Worm (Caenorhabditis elegans) whole organism, late embryonic: ENCODE measurements around the gene ebp-2.
"Not testable (repeated sequence)": the region's sequence is repeated elsewhere in the genome, so short reads cannot be mapped to it uniquely, and the experiment has no call there.

ENCODE experiments used
- C08G9.2 ChIP-seq: sonication (generic microtip); optimal IDR thresholded peaks from 2 replicates; lab custom pipeline; 2016; ENCODE audit warnings: mild to moderate bottlenecking, missing genetic modification characterization, moderate library complexity, missing compliant biosample characterization
- T23F11.4 ChIP-seq: fragments of 200-800 bp; sonication (Bioruptor generic); optimal IDR thresholded peaks from 2 replicates; lab custom pipeline; 2018; ENCODE audit warnings: mild to moderate bottlenecking, missing genetic modification characterization, missing compliant biosample characterization
- ama-1 ChIP-seq: fragments of 150-350 bp; optimal IDR thresholded peaks from 2 replicates; lab custom pipeline; 2014
- ceh-18 ChIP-seq: sonication (generic microtip); optimal IDR thresholded peaks from 2 replicates; lab custom pipeline; 2016; ENCODE audit warnings: missing genetic modification characterization, missing compliant biosample characterization
- ceh-19 ChIP-seq: fragments of 200-800 bp; sonication (Bioruptor generic); optimal IDR thresholded peaks from 2 replicates; lab custom pipeline; 2018; ENCODE audit warnings: mild to moderate bottlenecking, missing genetic modification characterization, missing compliant biosample characterization
- ceh-2 ChIP-seq: sonication (generic microtip); optimal IDR thresholded peaks from 2 replicates; lab custom pipeline; 2016; ENCODE audit warnings: missing genotype, missing genetic modification characterization, missing compliant biosample characterization
- ceh-22 ChIP-seq: sonication (generic microtip); optimal IDR thresholded peaks from 2 replicates; lab custom pipeline; 2017; ENCODE audit warnings: missing biosample characterization, missing genetic modification characterization
- ceh-31 ChIP-seq: sonication (generic microtip); optimal IDR thresholded peaks from 2 replicates; lab custom pipeline; 2016; ENCODE audit warnings: missing genetic modification characterization, missing compliant biosample characterization
- ceh-34 ChIP-seq: sonication (generic microtip); optimal IDR thresholded peaks from 2 replicates; lab custom pipeline; 2016; ENCODE audit warnings: mild to moderate bottlenecking, missing genetic modification characterization, missing compliant biosample characterization
- ceh-48 ChIP-seq: sonication (generic microtip); optimal IDR thresholded peaks from 2 replicates; lab custom pipeline; 2016; ENCODE audit warnings: missing genetic modification characterization, inconsistent platforms, missing compliant biosample characterization
- che-1 ChIP-seq: sonication (generic microtip); optimal IDR thresholded peaks from 2 replicates; lab custom pipeline; 2016; ENCODE audit warnings: mild to moderate bottlenecking, missing genetic modification characterization, missing compliant biosample characterization
- dmd-4 ChIP-seq: sonication (generic microtip); optimal IDR thresholded peaks from 2 replicates; lab custom pipeline; 2016; ENCODE audit warnings: borderline replicate concordance, missing genetic modification characterization, missing compliant biosample characterization
- dve-1 ChIP-seq: sonication (generic microtip); optimal IDR thresholded peaks from 2 replicates; lab custom pipeline; 2017; ENCODE audit warnings: antibody characterized with exemption, mild to moderate bottlenecking, missing genetic modification characterization, missing compliant biosample characterization
- elt-2 ChIP-seq: sonication (generic microtip); optimal IDR thresholded peaks from 2 replicates; lab custom pipeline; 2016; ENCODE audit warnings: missing genetic modification reagents, missing genetic modification characterization, missing compliant biosample characterization
- ets-4 ChIP-seq: sonication (generic microtip); optimal IDR thresholded peaks from 2 replicates; lab custom pipeline; 2016; ENCODE audit warnings: missing genetic modification characterization, missing compliant biosample characterization
- eyg-1 ChIP-seq: sonication (generic microtip); optimal IDR thresholded peaks from 2 replicates; lab custom pipeline; 2016; ENCODE audit warnings: missing genotype, missing genetic modification characterization, missing compliant biosample characterization
- fkh-10 ChIP-seq: fragments of 150-350 bp; optimal IDR thresholded peaks from 2 replicates; lab custom pipeline; 2014; ENCODE audit warnings: missing biosample characterization, missing genetic modification reagents, missing genetic modification characterization
- fkh-6 ChIP-seq: sonication (generic microtip); optimal IDR thresholded peaks from 2 replicates; lab custom pipeline; 2016; ENCODE audit warnings: missing genetic modification characterization, missing compliant biosample characterization
- gmeb-2 ChIP-seq: sonication (generic microtip); optimal IDR thresholded peaks from 2 replicates; lab custom pipeline; 2016; ENCODE audit warnings: missing genetic modification characterization, inconsistent platforms, missing compliant biosample characterization
- hlh-6 ChIP-seq: sonication (generic microtip); optimal IDR thresholded peaks from 2 replicates; lab custom pipeline; 2016; ENCODE audit warnings: missing genotype, missing genetic modification characterization, missing compliant biosample characterization
- hlh-8 ChIP-seq: sonication (generic microtip); optimal IDR thresholded peaks from 2 replicates; lab custom pipeline; 2016; ENCODE audit warnings: missing genotype, missing genetic modification characterization, missing compliant biosample characterization
- madf-2 ChIP-seq: sonication (generic microtip); optimal IDR thresholded peaks from 2 replicates; lab custom pipeline; 2017; ENCODE audit warnings: missing genetic modification characterization, missing compliant biosample characterization
- pat-9 ChIP-seq: fragments of 200-800 bp; sonication (Bioruptor generic); optimal IDR thresholded peaks from 2 replicates; lab custom pipeline; 2018; ENCODE audit warnings: mild to moderate bottlenecking, missing genetic modification characterization, moderate library complexity, missing compliant biosample characterization
- pax-1 ChIP-seq: fragments of 150-350 bp; optimal IDR thresholded peaks from 2 replicates; lab custom pipeline; 2014; ENCODE audit warnings: missing biosample characterization, missing genetic modification characterization
- pha-2 ChIP-seq: sonication (generic microtip); optimal IDR thresholded peaks from 2 replicates; lab custom pipeline; 2017; ENCODE audit warnings: mild to moderate bottlenecking, missing genetic modification characterization, missing compliant biosample characterization
- pha-4 ChIP-seq: fragments of 150-350 bp; optimal IDR thresholded peaks from 2 replicates; lab custom pipeline; 2018; ENCODE audit warnings: missing biosample characterization, missing genetic modification reagents, missing genetic modification characterization
- pros-1 ChIP-seq: fragments of 150-350 bp; optimal IDR thresholded peaks from 2 replicates; lab custom pipeline; 2014; ENCODE audit warnings: missing biosample characterization, missing genetic modification reagents, missing genetic modification characterization
- ref-2 ChIP-seq: sonication (generic microtip); optimal IDR thresholded peaks from 2 replicates; lab custom pipeline; 2016; ENCODE audit warnings: missing genetic modification characterization, missing compliant biosample characterization
- rnt-1 ChIP-seq: sonication (generic microtip); optimal IDR thresholded peaks from 2 replicates; lab custom pipeline; 2016; ENCODE audit warnings: missing genetic modification characterization, missing compliant biosample characterization
- sdc-2 ChIP-seq: sonication (generic microtip); optimal IDR thresholded peaks from 2 replicates; lab custom pipeline; 2016; ENCODE audit warnings: missing genotype, missing genetic modification characterization, missing compliant biosample characterization
- sox-2 ChIP-seq: fragments of 200-800 bp; sonication (Bioruptor generic); IDR thresholded peaks from 2 replicates; pipeline ENCODE4 v1.3.6; 2022; ENCODE audit warnings: missing genetic modification reagents, missing genetic modification characterization, missing compliant biosample characterization
- syd-9 ChIP-seq: sonication (generic microtip); optimal IDR thresholded peaks from 2 replicates; lab custom pipeline; 2016; ENCODE audit warnings: mild to moderate bottlenecking, missing genetic modification characterization, moderate library complexity, missing compliant biosample characterization
- tbx-2 ChIP-seq: sonication (generic microtip); optimal IDR thresholded peaks from 2 replicates; lab custom pipeline; 2016; ENCODE audit warnings: missing genetic modification characterization, missing compliant biosample characterization
- ttx-3 ChIP-seq: sonication (generic microtip); optimal IDR thresholded peaks from 2 replicates; lab custom pipeline; 2016; ENCODE audit warnings: missing genetic modification reagents, missing genetic modification characterization, missing compliant biosample characterization
- unc-42 ChIP-seq: sonication (generic microtip); optimal IDR thresholded peaks from 2 replicates; lab custom pipeline; 2016; ENCODE audit warnings: missing genotype, missing genetic modification characterization, missing compliant biosample characterization
- unc-55 ChIP-seq: sonication (generic microtip); optimal IDR thresholded peaks from 2 replicates; lab custom pipeline; 2017; ENCODE audit warnings: missing biosample characterization, missing genetic modification reagents, missing genetic modification characterization
- zip-5 ChIP-seq: sonication (generic microtip); optimal IDR thresholded peaks from 2 replicates; lab custom pipeline; 2016; ENCODE audit warnings: missing genetic modification characterization, missing compliant biosample characterization
- ztf-16 ChIP-seq: sonication (generic microtip); optimal IDR thresholded peaks from 2 replicates; lab custom pipeline; 2017; ENCODE audit warnings: missing genetic modification characterization, missing compliant biosample characterization

The ebp-2 gene

DNA sequence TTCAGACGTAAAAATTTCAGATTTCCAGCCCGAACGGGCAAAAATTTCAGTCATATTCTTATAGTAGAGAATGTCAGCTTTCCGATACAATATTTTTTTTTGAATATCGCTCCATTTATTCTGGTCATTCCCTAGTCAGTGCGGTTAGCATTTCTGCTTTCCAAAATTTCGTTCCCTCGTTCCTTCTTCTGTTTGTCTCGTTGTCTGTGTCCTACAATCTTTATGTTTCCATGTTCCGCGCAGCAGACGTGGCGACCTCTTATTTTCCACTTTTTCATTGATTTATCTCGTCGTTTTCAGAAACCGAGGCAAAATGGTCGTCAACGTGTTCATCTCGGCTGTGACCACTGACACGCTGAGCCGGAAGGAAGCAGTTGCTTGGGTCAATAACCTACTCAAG is at the start of gene ebp-2:
Gene ebp-2, plus strand, starts transcription at position 301 of the 400 bp plus-strand sequence.
- not testable (repeated sequence) for TF ChIP-seq ref-2; eyg-1; pha-2 (tag; lab: Kevin White, UChicago)

DNA sequence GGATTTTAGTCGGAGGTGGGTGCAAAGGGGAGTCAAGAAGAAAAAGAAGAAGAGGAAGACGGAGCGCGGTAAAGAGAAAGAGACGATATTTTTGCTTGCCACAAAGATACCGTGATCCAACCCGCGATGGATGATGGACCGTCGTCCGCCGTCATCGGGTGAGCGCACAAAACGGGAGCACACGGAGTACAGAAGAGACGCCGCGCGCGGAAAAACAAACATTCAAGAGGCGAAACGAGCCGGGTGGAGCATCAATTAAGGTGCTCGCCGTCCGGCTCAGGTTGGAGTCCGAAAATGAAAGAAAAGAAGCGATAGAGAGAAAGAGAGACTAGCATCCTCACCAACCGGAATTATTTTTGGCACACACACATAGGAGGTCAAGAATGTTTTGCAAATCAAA is 48.7 kb upstream of the ebp-2 start:
- TF ChIP-seq dmd-4 (no peak), unc-55 (GFP tag; lab: Kevin White, UChicago) (no peak), ceh-2 (tag; lab: Kevin White, UChicago) (peak; percentile 34), ttx-3 (no peak), ceh-34 (tag; lab: Kevin White, UChicago) (peak; percentile 52), ceh-19 (GFP tag; lab: Kevin White, UChicago) (peak; percentile 16), che-1 (tag; lab: Kevin White, UChicago) (no peak), eyg-1 (peak; percentile 11), fkh-10 (GFP tag; lab: Kevin White, UChicago) (no peak)

DNA sequence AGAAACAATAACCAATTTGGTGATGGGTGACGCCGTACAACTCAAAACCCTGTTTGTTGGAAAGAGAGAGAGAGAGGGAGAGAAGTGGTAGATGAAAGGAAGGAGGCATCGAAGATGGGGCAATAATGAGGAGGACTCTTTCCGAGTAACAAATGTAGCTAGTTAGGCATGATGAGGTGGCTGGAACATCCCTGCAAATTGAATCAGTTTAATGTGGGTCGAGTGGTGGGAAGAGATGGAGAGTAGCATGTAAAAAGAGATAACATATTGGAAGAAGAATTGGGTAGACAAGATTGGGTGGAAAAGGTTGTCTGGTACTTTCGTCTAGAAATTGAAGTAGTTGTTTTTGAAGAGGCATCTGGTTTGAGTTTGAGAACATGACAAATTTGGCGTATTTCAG is 46.3 kb upstream of the ebp-2 start:
- TF ChIP-seq gmeb-2: no peak
- TF ChIP-seq sdc-2: no peak
- TF ChIP-seq unc-42 (tag; lab: Kevin White, UChicago): peak; percentile 84
- TF ChIP-seq zip-5 (tag; lab: Kevin White, UChicago): no peak
- TF ChIP-seq C08G9.2 (tag; lab: Kevin White, UChicago): peak; percentile 13
- no peak for TF ChIP-seq ceh-18 (tag; lab: Kevin White, UChicago)
- no peak for TF ChIP-seq pax-1 (tag; lab: Kevin White, UChicago)

ce11 chrII:11398787-11399186 is 43.7 kb upstream of the ebp-2 start:
- TF ChIP-seq che-1 (tag; lab: Kevin White, UChicago) (no peak), eyg-1 (no peak), ref-2 (peak; percentile 24), zip-5 (tag; lab: Kevin White, UChicago) (no peak), fkh-6 (tag; lab: Kevin White, UChicago) (peak; percentile 44), T23F11.4 (GFP tag; lab: Kevin White, UChicago) (no peak), pros-1 (tag; lab: Kevin White, UChicago) (no peak), hlh-6 (tag; lab: Kevin White, UChicago) (no peak), ets-4 (tag; lab: Kevin White, UChicago) (peak; percentile 64), dve-1 (tag; lab: Kevin White, UChicago) (peak; percentile 14), ceh-31 (peak; percentile 22), syd-9 (tag; lab: Kevin White, UChicago) (no peak)
- TF ChIP-seq, all 69 proteins: peak for 5

DNA sequence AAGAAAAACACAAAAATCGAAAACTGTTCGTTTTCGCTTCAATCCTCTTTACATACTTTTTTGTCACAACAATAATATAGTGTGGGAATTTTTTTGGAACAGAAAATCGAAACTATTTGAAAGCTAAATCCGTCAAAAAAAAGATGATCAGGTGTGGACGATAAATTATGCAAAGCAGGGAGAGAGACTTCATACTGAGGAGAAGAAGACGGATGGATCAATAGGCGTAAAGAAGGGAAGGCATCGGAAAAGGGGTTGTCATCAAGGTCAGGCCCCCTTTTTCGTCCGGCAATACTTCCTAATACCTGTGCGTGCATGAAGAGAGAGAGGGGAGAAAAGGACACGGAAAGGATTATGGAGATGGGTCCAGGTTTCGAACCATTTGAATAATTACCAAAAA is 42.1 kb upstream of the ebp-2 start:
- no peak for TF ChIP-seq ceh-2 (tag; lab: Kevin White, UChicago)
- no peak for TF ChIP-seq ama-1
- TF ChIP-seq tbx-2 (tag; lab: Kevin White, UChicago): no peak
- no peak for TF ChIP-seq ceh-48
- no peak for TF ChIP-seq ceh-22 (tag; lab: Kevin White, UChicago)
- no peak for TF ChIP-seq sox-2 (GFP tag; lab: Robert Waterston, UW)
- no peak for TF ChIP-seq eyg-1
- no peak for TF ChIP-seq pha-2 (tag; lab: Kevin White, UChicago)
- no peak for TF ChIP-seq ztf-16
- no peak for TF ChIP-seq fkh-10 (GFP tag; lab: Kevin White, UChicago)
- no peak for TF ChIP-seq unc-55 (GFP tag; lab: Kevin White, UChicago)
- no peak for TF ChIP-seq hlh-8
- no peak for TF ChIP-seq dmd-4
- no peak for TF ChIP-seq madf-2 (tag; lab: Kevin White, UChicago)
- no peak for TF ChIP-seq pat-9
- no peak for TF ChIP-seq elt-2 (tag; lab: Kevin White, UChicago)
- TF ChIP-seq pha-4: no peak
- no peak for TF ChIP-seq rnt-1 (tag; lab: Kevin White, UChicago)
- no peak for TF ChIP-seq sdc-2
